Worm (Caenorhabditis elegans): ENCODE data around the gene gap-1.

Gene gap-1

ce11 chrX:2190740-2191139 lies 1.6 kb upstream of the gap-1 start:
- no peak for TF ChIP-seq hmg-4 (GFP tag; optimal IDR thresholded peaks at IDR 0.05)
- no peak for TF ChIP-seq B0310.2 (tag; optimal IDR thresholded peaks at IDR 0.05)
- no peak for TF ChIP-seq tra-4 (tag; optimal IDR thresholded peaks at IDR 0.05)
- no peak for TF ChIP-seq sea-1 (GFP tag; conservative IDR thresholded peaks at IDR 0.05)
- TF ChIP-seq F13C5.2 (tag; optimal IDR thresholded peaks at IDR 0.05), result no peak

- no peak for TF ChIP-seq F13C5.2 (tag; optimal IDR thresholded peaks at IDR 0.05)
- TF ChIP-seq sea-1 (GFP tag; conservative IDR thresholded peaks at IDR 0.05), result no peak
- TF ChIP-seq flt-1 (GFP tag; IDR thresholded peaks at IDR 0.05), result no peak
- TF ChIP-seq tra-4 (tag; optimal IDR thresholded peaks at IDR 0.05), result no peak
Observed at ce11 chrX:2197444-2197843, 5.1 kb downstream of the gap-1 start.

ce11 chrX:2199140-2199539 lies 6.8 kb downstream of the gap-1 start, which contains the start of gene T24C12.1:
Gene T24C12.1 (plus strand): TSS chrX:2199440.
- no peak for TF ChIP-seq aly-1 (tag; optimal IDR thresholded peaks at IDR 0.05)
- no peak for TF ChIP-seq tbx-37 (GFP tag; conservative IDR thresholded peaks at IDR 0.05)
- TF ChIP-seq scrt-1 (GFP tag; IDR thresholded peaks at IDR 0.05), result no peak
- no peak for TF ChIP-seq pes-1 (GFP tag; IDR thresholded peaks at IDR 0.05)
- no peak for TF ChIP-seq F13C5.2 (tag; optimal IDR thresholded peaks at IDR 0.05)
- TF ChIP-seq ceh-36 (tag; optimal IDR thresholded peaks at IDR 0.05), result no peak
- TF ChIP-seq hnd-1 (tag; optimal IDR thresholded peaks at IDR 0.05), result no peak
- TF ChIP-seq ceh-13 (GFP tag; optimal IDR thresholded peaks at IDR 0.05), result no peak
- TF ChIP-seq hmbx-1 (tag; optimal IDR thresholded peaks at IDR 0.05), result no peak
- TF ChIP-seq B0310.2 (tag; optimal IDR thresholded peaks at IDR 0.05), result no peak
- no peak for TF ChIP-seq flt-1 (GFP tag; IDR thresholded peaks at IDR 0.05)
- TF ChIP-seq hmg-4 (GFP tag; optimal IDR thresholded peaks at IDR 0.05), result no peak

ce11 chrX:2203760-2204159 lies 11.5 kb downstream of the gap-1 start, which contains the start of gene T24C12.3:
Gene T24C12.3 (minus strand): TSS chrX:2203893.
- no peak for TF ChIP-seq ets-7 (tag; optimal IDR thresholded peaks at IDR 0.05)
- no peak for TF ChIP-seq hnd-1 (tag; optimal IDR thresholded peaks at IDR 0.05)
- TF ChIP-seq hmbx-1 (tag; optimal IDR thresholded peaks at IDR 0.05), result no peak
- TF ChIP-seq F13C5.2 (tag; optimal IDR thresholded peaks at IDR 0.05), result no peak
- TF ChIP-seq ceh-36 (tag; optimal IDR thresholded peaks at IDR 0.05), result no peak
- no peak for TF ChIP-seq ceh-13 (GFP tag; optimal IDR thresholded peaks at IDR 0.05)

- TF ChIP-seq ceh-13 (GFP tag; optimal IDR thresholded peaks at IDR 0.05), result no peak
- no peak for TF ChIP-seq hmg-4 (GFP tag; optimal IDR thresholded peaks at IDR 0.05)
- TF ChIP-seq B0310.2 (tag; optimal IDR thresholded peaks at IDR 0.05), result no peak
- TF ChIP-seq ceh-36 (tag; optimal IDR thresholded peaks at IDR 0.05), result no peak
- TF ChIP-seq tbx-11 (GFP tag; IDR thresholded peaks at IDR 0.05), result no peak
- no peak for TF ChIP-seq hmbx-1 (tag; optimal IDR thresholded peaks at IDR 0.05)
Observed at ce11 chrX:2204963-2205362, 12.7 kb downstream of the gap-1 start, which contains the start of gene T24C12.4. Gene T24C12.4 (minus strand): TSS chrX:2205063.

ce11 chrX:2208391-2208790 lies 16.1 kb downstream of the gap-1 start:
- no peak for TF ChIP-seq F13C5.2 (tag; optimal IDR thresholded peaks at IDR 0.05)
- TF ChIP-seq aly-1 (tag; optimal IDR thresholded peaks at IDR 0.05), result no peak
- TF ChIP-seq scrt-1 (GFP tag; IDR thresholded peaks at IDR 0.05), result no peak
- TF ChIP-seq hmg-4 (GFP tag; optimal IDR thresholded peaks at IDR 0.05), result no peak
- no peak for TF ChIP-seq ceh-13 (GFP tag; optimal IDR thresholded peaks at IDR 0.05)

ce11 chrX:2210164-2210563 lies 17.9 kb downstream of the gap-1 start:
- no peak for TF ChIP-seq tbx-11 (GFP tag; IDR thresholded peaks at IDR 0.05)
- no peak for TF ChIP-seq ama-1 (optimal IDR thresholded peaks at IDR 0.05)
- TF ChIP-seq B0310.2 (tag; optimal IDR thresholded peaks at IDR 0.05), result no peak
- no peak for TF ChIP-seq ceh-36 (tag; optimal IDR thresholded peaks at IDR 0.05)
- TF ChIP-seq sea-1 (GFP tag; conservative IDR thresholded peaks at IDR 0.05), result no peak
- TF ChIP-seq ets-7 (tag; optimal IDR thresholded peaks at IDR 0.05), result no peak
- no peak for TF ChIP-seq F13C5.2 (tag; optimal IDR thresholded peaks at IDR 0.05)
- no peak for TF ChIP-seq flt-1 (GFP tag; IDR thresholded peaks at IDR 0.05)
- TF ChIP-seq tra-4 (tag; optimal IDR thresholded peaks at IDR 0.05), result no peak
- no peak for TF ChIP-seq aly-1 (tag; optimal IDR thresholded peaks at IDR 0.05)

- TF ChIP-seq pes-1 (GFP tag; IDR thresholded peaks at IDR 0.05) (no peak), hmg-4 (GFP tag; optimal IDR thresholded peaks at IDR 0.05) (no peak), B0310.2 (tag; optimal IDR thresholded peaks at IDR 0.05) (no peak), sea-1 (GFP tag; conservative IDR thresholded peaks at IDR 0.05) (no peak), tra-4 (tag; optimal IDR thresholded peaks at IDR 0.05) (no peak), tbx-37 (GFP tag; conservative IDR thresholded peaks at IDR 0.05) (no peak), scrt-1 (GFP tag; IDR thresholded peaks at IDR 0.05) (no peak), F13C5.2 (tag; optimal IDR thresholded peaks at IDR 0.05) (no peak), hnd-1 (tag; optimal IDR thresholded peaks at IDR 0.05) (no peak), ceh-13 (GFP tag; optimal IDR thresholded peaks at IDR 0.05) (no peak), aly-1 (tag; optimal IDR thresholded peaks at IDR 0.05) (no peak), ets-7 (tag; optimal IDR thresholded peaks at IDR 0.05) (no peak), hmbx-1 (tag; optimal IDR thresholded peaks at IDR 0.05) (no peak), tbx-11 (GFP tag; IDR thresholded peaks at IDR 0.05) (no peak), ceh-36 (tag; optimal IDR thresholded peaks at IDR 0.05) (no peak), flt-1 (GFP tag; IDR thresholded peaks at IDR 0.05) (no peak), ama-1 (optimal IDR thresholded peaks at IDR 0.05) (no peak)
Observed at ce11 chrX:2210751-2211150, 18.4 kb downstream of the gap-1 start, which contains the start of gene peb-1. Gene peb-1 (plus strand): TSS chrX:2211051.

ce11 chrX:2212141-2212540 lies 19.8 kb downstream of the gap-1 start:
- TF ChIP-seq sea-1 (GFP tag; conservative IDR thresholded peaks at IDR 0.05) (no peak), hmbx-1 (tag; optimal IDR thresholded peaks at IDR 0.05) (no peak), hmg-4 (GFP tag; optimal IDR thresholded peaks at IDR 0.05) (no peak), B0310.2 (tag; optimal IDR thresholded peaks at IDR 0.05) (no peak), scrt-1 (GFP tag; IDR thresholded peaks at IDR 0.05) (no peak), ceh-13 (GFP tag; optimal IDR thresholded peaks at IDR 0.05) (no peak), F13C5.2 (tag; optimal IDR thresholded peaks at IDR 0.05) (no peak)

All from whole organism, early embryonic.